Fruit fly (Drosophila melanogaster): ENCODE data around the gene PGRP-LB.

Gene PGRP-LB

dm6 chr3R:11421643-11422122 is 38.7 kb downstream of the PGRP-LB start, which contains the start of the genes ninaG and Sptz (continued):
- TF ChIP-seq pan (optimal IDR thresholded peaks at IDR 0.05) = no peak
- peak in 1 of 2 experiments; percentile 95 for TF ChIP-seq pan (GFP tag; optimal IDR thresholded peaks at IDR 0.05 in 1 of 2, IDR thresholded peaks at IDR 0.05 in 1 of 2)
- TF ChIP-seq ttk (GFP tag; IDR thresholded peaks at IDR 0.05) = peak; percentile 95
- peak; percentile 88 for TF ChIP-seq CG10267 (tag; optimal IDR thresholded peaks at IDR 0.05)
- TF ChIP-seq Asciz (GFP tag; optimal IDR thresholded peaks at IDR 0.05) = peak; percentile 80
- peak; percentile 87 for TF ChIP-seq CG15269 (tag; optimal IDR thresholded peaks at IDR 0.05)
- TF ChIP-seq Elba2 (GFP tag; optimal IDR thresholded peaks at IDR 0.05) = peak; percentile 80
- TF ChIP-seq ssp (GFP tag; IDR thresholded peaks at IDR 0.05) = peak; percentile 91
- TF ChIP-seq CG7271 (tag; optimal IDR thresholded peaks at IDR 0.05) = peak; percentile 83
- TF ChIP-seq CG7372 (GFP tag; IDR thresholded peaks at IDR 0.05) = peak; percentile 93
- TF ChIP-seq CG1233 (GFP tag; optimal IDR thresholded peaks at IDR 0.05) = peak; percentile 85
- TF ChIP-seq CG6175 (GFP tag; IDR thresholded peaks at IDR 0.05) = peak; percentile 89
- peak; percentile 82 for TF ChIP-seq crc (GFP tag; optimal IDR thresholded peaks at IDR 0.05)
- peak; percentile 83 for TF ChIP-seq wdn (GFP tag; IDR thresholded peaks at IDR 0.05)
- peak; percentile 94 for TF ChIP-seq CG7786 (GFP tag; optimal IDR thresholded peaks at IDR 0.05)
- TF ChIP-seq Sin3A (optimal IDR thresholded peaks at IDR 0.05) = peak; percentile 83
- peak; percentile 91 for TF ChIP-seq Fer3 (tag; optimal IDR thresholded peaks at IDR 0.05)
- no peak for TF ChIP-seq dmrt99B (tag; optimal IDR thresholded peaks at IDR 0.05)
- TF ChIP-seq CG15073 (GFP tag; optimal IDR thresholded peaks at IDR 0.05) = peak; percentile 63
- TF ChIP-seq yki (optimal IDR thresholded peaks at IDR 0.05) = no peak
- TF ChIP-seq Dad (GFP tag; optimal IDR thresholded peaks at IDR 0.05) = peak; percentile 93
- peak; percentile 89 for TF ChIP-seq CG31388 (GFP tag; optimal IDR thresholded peaks at IDR 0.05)
- peak; percentile 97 for TF ChIP-seq tin (GFP tag; optimal IDR thresholded peaks at IDR 0.05)
- TF ChIP-seq cato (GFP tag; optimal IDR thresholded peaks at IDR 0.05; ENCODE audit: borderline replicate concordance) = peak; percentile 91
- no peak for TF ChIP-seq CG17568 (GFP tag; optimal IDR thresholded peaks at IDR 0.05)
- peak; percentile 88 for TF ChIP-seq CG7556 (GFP tag; optimal IDR thresholded peaks at IDR 0.05)
- TF ChIP-seq slou (GFP tag; optimal IDR thresholded peaks at IDR 0.05) = peak; percentile 89
- no peak for TF ChIP-seq CG13894 (tag; optimal IDR thresholded peaks at IDR 0.05)
- peak; percentile 83 for TF ChIP-seq CG43689 (GFP tag; IDR thresholded peaks at IDR 0.05)
- TF ChIP-seq pb (GFP tag; optimal IDR thresholded peaks at IDR 0.05) = peak; percentile 78
- peak; percentile 91 for TF ChIP-seq CG2678 (tag; optimal IDR thresholded peaks at IDR 0.05)
- peak; percentile 92 for TF ChIP-seq CG12744 (GFP tag; optimal IDR thresholded peaks at IDR 0.05)
- peak; percentile 91 for TF ChIP-seq CG3065 (GFP tag; optimal IDR thresholded peaks at IDR 0.05)
- no peak for TF ChIP-seq Tbp (GFP tag; optimal IDR thresholded peaks at IDR 0.05)
- no peak for TF ChIP-seq Vsx1 (GFP tag; optimal IDR thresholded peaks at IDR 0.05)
- TF ChIP-seq Side (GFP tag; optimal IDR thresholded peaks at IDR 0.05) = peak; percentile 91
- TF ChIP-seq HLH3B (GFP tag; IDR thresholded peaks at IDR 0.05) = peak; percentile 95
- no peak for TF ChIP-seq CTCF (GFP tag; optimal IDR thresholded peaks at IDR 0.05)
- TF ChIP-seq ara (GFP tag; IDR thresholded peaks at IDR 0.05) = peak; percentile 91
- TF ChIP-seq HmgD (GFP tag; optimal IDR thresholded peaks at IDR 0.05) = peak; percentile 86
- TF ChIP-seq zf30C (GFP tag; optimal IDR thresholded peaks at IDR 0.05) = no peak
- TF ChIP-seq Xrp1 (GFP tag; IDR thresholded peaks at IDR 0.05) = peak; percentile 97
- peak; percentile 39 for TF ChIP-seq CG4707 (GFP tag; optimal IDR thresholded peaks at IDR 0.05)
- peak; percentile 83 for TF ChIP-seq CG11398 (GFP tag; optimal IDR thresholded peaks at IDR 0.05)
- no peak for TF ChIP-seq nom (GFP tag; optimal IDR thresholded peaks at IDR 0.05)
- TF ChIP-seq h (optimal IDR thresholded peaks at IDR 0.05) = no peak
- peak; percentile 81 for TF ChIP-seq Gsc (GFP tag; IDR thresholded peaks at IDR 0.05)
- peak; percentile 96 to 97 for TF ChIP-seq dpn (GFP tag; optimal IDR thresholded peaks at IDR 0.05)
- peak; percentile 90 for TF ChIP-seq jigr1 (GFP tag; IDR thresholded peaks at IDR 0.05)
- TF ChIP-seq HLH54F (GFP tag; optimal IDR thresholded peaks at IDR 0.05) = peak; percentile 97
- peak; percentile 86 for TF ChIP-seq CG1024 (GFP tag; IDR thresholded peaks at IDR 0.05)
- peak; percentile 90 for TF ChIP-seq trh (GFP tag; optimal IDR thresholded peaks at IDR 0.05)
- TF ChIP-seq HmgZ (tag; optimal IDR thresholded peaks at IDR 0.05) = peak; percentile 95
